Worm (Caenorhabditis elegans): Measurements from ENCODE around the gene ugt-3.

ugt-3 gene

ce11 chrV:12754839-12755238, 45.2 kb downstream of the ugt-3 start, which contains the start of gene gpa-13:
TSS of gene gpa-13 (minus strand) at chrV:12754939.
- no peak for TF ChIP-seq hmbx-1 (tag; optimal IDR thresholded peaks at IDR 0.05)

- no peak for TF ChIP-seq flt-1 (GFP tag; IDR thresholded peaks at IDR 0.05)
- no peak for TF ChIP-seq B0310.2 (tag; optimal IDR thresholded peaks at IDR 0.05)
- TF ChIP-seq pes-1 (GFP tag; IDR thresholded peaks at IDR 0.05): no peak
- no peak for TF ChIP-seq ceh-36 (tag; optimal IDR thresholded peaks at IDR 0.05)
- TF ChIP-seq tbx-37 (GFP tag; conservative IDR thresholded peaks at IDR 0.05): no peak
Observed at ce11 chrV:12752407-12752806, 47.7 kb downstream of the ugt-3 start, which contains the start of gene C15C8.8. TSS of gene C15C8.8 (minus strand) at chrV:12752507.

- TF ChIP-seq ceh-13 (GFP tag; optimal IDR thresholded peaks at IDR 0.05) (no peak), B0310.2 (tag; optimal IDR thresholded peaks at IDR 0.05) (no peak), hnd-1 (tag; optimal IDR thresholded peaks at IDR 0.05) (no peak), F13C5.2 (tag; optimal IDR thresholded peaks at IDR 0.05) (no peak), sea-1 (GFP tag; conservative IDR thresholded peaks at IDR 0.05) (no peak), aly-1 (tag; optimal IDR thresholded peaks at IDR 0.05) (no peak), hmg-4 (GFP tag; optimal IDR thresholded peaks at IDR 0.05) (no peak), ama-1 (optimal IDR thresholded peaks at IDR 0.05) (no peak), tra-4 (tag; optimal IDR thresholded peaks at IDR 0.05) (no peak), tbx-11 (GFP tag; IDR thresholded peaks at IDR 0.05) (no peak), scrt-1 (GFP tag; IDR thresholded peaks at IDR 0.05) (no peak), ets-7 (tag; optimal IDR thresholded peaks at IDR 0.05) (no peak)
Observed at ce11 chrV:12751495-12752050, 48.5 kb downstream of the ugt-3 start, which contains the start of gene C15C8.6. TSS of gene C15C8.6 (minus strand) at chrV:12751545.

- no peak for TF ChIP-seq ets-7 (tag; optimal IDR thresholded peaks at IDR 0.05)
Observed at ce11 chrV:12749558-12749957, 50.5 kb downstream of the ugt-3 start.

Data from whole organism, early embryonic.